Worm (Caenorhabditis elegans) whole organism, L4/young adult: ENCODE data around the gene srbc-30.
"Not testable (repeated sequence)": the region's sequence is repeated elsewhere in the genome, so short reads cannot be mapped to it uniquely, and the experiment has no call there.

Experiments
- dao-5 ChIP-seq: sonication (generic microtip); optimal IDR thresholded peaks from 2 replicates; lab custom pipeline; 2016; ENCODE audit warnings: missing genotype, missing genetic modification characterization, moderate library complexity, missing compliant biosample characterization
- him-1 ChIP-seq: sonication (generic microtip); optimal IDR thresholded peaks from 2 replicates; lab custom pipeline; 2016; ENCODE audit warnings: missing genotype, missing genetic modification reagents, missing genetic modification characterization, missing compliant biosample characterization

DNA sequence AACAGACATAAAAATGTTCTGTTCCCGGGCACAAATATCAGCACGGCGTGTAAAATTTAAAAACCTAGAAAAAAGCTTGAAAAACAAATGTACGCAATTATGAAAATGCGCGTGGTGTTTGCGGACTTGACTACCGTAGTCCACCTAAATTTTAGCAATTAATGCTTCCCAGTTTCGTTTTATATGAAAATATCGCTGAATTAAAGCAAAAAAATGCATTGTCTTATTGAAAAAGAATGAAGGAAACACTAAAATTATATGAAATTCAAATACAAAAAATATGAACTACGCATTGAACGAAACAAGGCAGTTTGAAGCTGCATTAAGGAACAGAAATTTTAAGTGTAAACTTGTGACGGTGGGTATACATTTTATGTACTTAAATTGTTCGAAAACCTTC is 26.0 kb upstream of the srbc-30 start, which contains the start of gene ugt-64:
- TF ChIP-seq dao-5, him-1: not testable (repeated sequence)
